Worm (Caenorhabditis elegans) whole organism, L4 larva: ENCODE results near the gene Y82E9BL.12.

Experiments used
- D1046.2 ChIP-seq: fragments of 200-800 bp; sonication (Bioruptor generic); IDR thresholded peaks from 2 replicates; pipeline ENCODE4 v1.3.6; 2022; ENCODE audit warnings: missing genetic modification characterization, missing compliant biosample characterization
- F10B5.3 ChIP-seq: sonication (generic microtip); optimal IDR thresholded peaks from 2 replicates; lab custom pipeline; 2016; ENCODE audit warnings: mild to moderate bottlenecking, missing genetic modification characterization, missing compliant biosample characterization
- F44E2.7 ChIP-seq: fragments of 200-800 bp; sonication (Bioruptor generic); IDR thresholded peaks from 2 replicates; pipeline ENCODE4 v2.1.2; 2022; ENCODE audit warnings: missing genetic modification characterization, missing compliant biosample characterization
- Y75B8A.6 ChIP-seq: fragments of 200-800 bp; sonication (Bioruptor generic); IDR thresholded peaks from 2 replicates; pipeline ENCODE4 v1.3.6; 2022; ENCODE audit warnings: missing genetic modification reagents, missing genetic modification characterization, missing compliant biosample characterization
- ZK546.5 ChIP-seq, 2 experiments: sonication (generic microtip); optimal IDR thresholded peaks; 2 replicates each; lab custom pipeline; 2017; ENCODE audit warnings: missing biosample characterization in 2 of 2, missing genetic modification characterization in 2 of 2
- aha-1 ChIP-seq: fragments of 150-350 bp; peaks from one replicate; lab custom pipeline; 2014; ENCODE audit warnings: missing biosample characterization, missing genetic modification characterization
- ceh-28 ChIP-seq: fragments of 150-350 bp; optimal IDR thresholded peaks from 2 replicates; lab custom pipeline; 2014; ENCODE audit warnings: missing biosample characterization, missing genetic modification reagents, missing genetic modification characterization
- ceh-32 ChIP-seq: sonication (generic microtip); optimal IDR thresholded peaks from 2 replicates; lab custom pipeline; 2016; ENCODE audit warnings: mild to moderate bottlenecking, missing genetic modification characterization, missing compliant biosample characterization; ENCODE audit not compliant: poor library complexity
- ces-1 ChIP-seq: fragments of 150-350 bp; sonication (generic microtip); optimal IDR thresholded peaks from 4 replicates; lab custom pipeline; 2014; ENCODE audit warnings: missing biosample characterization, missing genetic modification reagents, missing genetic modification characterization
- daf-16 ChIP-seq, 3 experiments: sonication (generic microtip); optimal IDR thresholded peaks; 2 replicates each; lab custom pipeline; 2016 to 2017; ENCODE audit warnings: missing genetic modification characterization in 3 of 3, missing genetic modification reagents in 3 of 3, mild to moderate bottlenecking in 2 of 3, missing compliant biosample characterization in 2 of 3, missing biosample characterization in 1 of 3, moderate library complexity in 1 of 3
- dmd-6 ChIP-seq: fragments of 200-800 bp; sonication (Bioruptor generic); IDR thresholded peaks from 2 replicates; pipeline ENCODE4 v1.3.6; 2022; ENCODE audit warnings: missing genetic modification reagents, missing genetic modification characterization, missing compliant biosample characterization
- dve-1 ChIP-seq: sonication (generic microtip); optimal IDR thresholded peaks from 2 replicates; lab custom pipeline; 2017; ENCODE audit warnings: antibody characterized with exemption, mild to moderate bottlenecking, missing genetic modification characterization, missing compliant biosample characterization; ENCODE audit not compliant: insufficient read depth
- hlh-11 ChIP-seq: fragments of 200-800 bp; sonication (Bioruptor generic); optimal IDR thresholded peaks from 2 replicates; lab custom pipeline; 2018; ENCODE audit warnings: mild to moderate bottlenecking, missing genetic modification characterization, missing compliant biosample characterization
- jun-1 ChIP-seq: fragments of 150-350 bp; optimal IDR thresholded peaks from 2 replicates; lab custom pipeline; 2014; ENCODE audit warnings: missing biosample characterization, missing genetic modification reagents, missing genetic modification characterization
- lin-1 ChIP-seq: fragments of 200-800 bp; sonication (Bioruptor generic); IDR thresholded peaks from 2 replicates; pipeline ENCODE4 v1.3.6; 2022; ENCODE audit warnings: missing genetic modification reagents, missing genetic modification characterization, missing compliant biosample characterization
- lin-29 ChIP-seq: fragments of 200-800 bp; sonication (Bioruptor generic); IDR thresholded peaks from 2 replicates; pipeline ENCODE4 v1.3.6; 2022; ENCODE audit warnings: missing genetic modification reagents, missing genetic modification characterization, missing compliant biosample characterization
- lsy-2 ChIP-seq, 2 experiments: fragments of 150-350 bp in 1 of 2; sonication (generic microtip) in 1 of 2; optimal IDR thresholded peaks; 2 replicates each; lab custom pipeline; 2014 to 2017; ENCODE audit warnings: missing biosample characterization in 2 of 2, missing genetic modification characterization in 2 of 2
- madf-5 ChIP-seq, 2 experiments: fragments of 200-800 bp; sonication (Bioruptor generic); IDR thresholded peaks; 2 replicates each; pipeline ENCODE4 v1.3.6; 2022; ENCODE audit warnings: missing compliant biosample characterization in 2 of 2, missing genetic modification characterization in 2 of 2
- madf-9 ChIP-seq: fragments of 200-800 bp; sonication (Bioruptor generic); conservative IDR thresholded peaks from 2 replicates; pipeline ENCODE4 v1.3.6; 2022; ENCODE audit warnings: missing genetic modification reagents, missing genetic modification characterization, missing compliant biosample characterization
- mdl-1 ChIP-seq, 2 experiments: fragments of 150-350 bp in 1 of 2; sonication (generic microtip) in 1 of 2; optimal IDR thresholded peaks; 2 replicates each; lab custom pipeline; 2014 to 2017; ENCODE audit warnings: missing biosample characterization in 2 of 2, missing genetic modification characterization in 2 of 2
- mes-2 ChIP-seq: sonication (generic microtip); optimal IDR thresholded peaks from 2 replicates; lab custom pipeline; 2016; ENCODE audit warnings: missing genotype, mild to moderate bottlenecking, missing genetic modification characterization, missing compliant biosample characterization; ENCODE audit not compliant: poor library complexity, severe bottlenecking
- mxl-3 ChIP-seq: fragments of 200-800 bp; sonication (Bioruptor generic); optimal IDR thresholded peaks from 2 replicates; lab custom pipeline; 2018; ENCODE audit warnings: mild to moderate bottlenecking, missing genetic modification characterization, missing compliant biosample characterization
- nhr-10 ChIP-seq: fragments of 150-350 bp; optimal IDR thresholded peaks from 2 replicates; lab custom pipeline; 2014; ENCODE audit warnings: missing biosample characterization, missing genetic modification characterization
- nhr-102 ChIP-seq: sonication (generic microtip); optimal IDR thresholded peaks from 2 replicates; lab custom pipeline; 2016; ENCODE audit warnings: mild to moderate bottlenecking, missing genetic modification characterization, moderate library complexity, missing compliant biosample characterization
- nhr-11 ChIP-seq: fragments of 150-350 bp; optimal IDR thresholded peaks from 2 replicates; lab custom pipeline; 2014; ENCODE audit warnings: missing biosample characterization, missing genetic modification characterization
- nhr-237 ChIP-seq: sonication (generic microtip); optimal IDR thresholded peaks from 2 replicates; lab custom pipeline; 2017; ENCODE audit warnings: missing biosample characterization, missing genetic modification characterization
- nhr-28 ChIP-seq: fragments of 150-350 bp; optimal IDR thresholded peaks from 2 replicates; lab custom pipeline; 2014; ENCODE audit warnings: missing biosample characterization, missing genetic modification characterization
- nhr-41 ChIP-seq: fragments of 200-800 bp; sonication (Bioruptor generic); IDR thresholded peaks from 2 replicates; pipeline ENCODE4 v1.3.6; 2022; ENCODE audit warnings: missing genetic modification reagents, missing genetic modification characterization, missing compliant biosample characterization
- nhr-6 ChIP-seq: fragments of 150-350 bp; optimal IDR thresholded peaks from 2 replicates; lab custom pipeline; 2014; ENCODE audit warnings: missing biosample characterization, missing genetic modification characterization
- nhr-77 ChIP-seq: fragments of 150-350 bp; optimal IDR thresholded peaks from 2 replicates; lab custom pipeline; 2014; ENCODE audit warnings: missing biosample characterization, missing genetic modification characterization
- pha-4 ChIP-seq, 2 experiments: fragments of 150-350 bp in 1 of 2; fragments of 200-800 bp in 1 of 2; sonication (Bioruptor generic) in 1 of 2; IDR thresholded peaks in 1 of 2; optimal IDR thresholded peaks in 1 of 2; 2 replicates each; pipeline versions ENCODE4 v1.3.6 to Lab custom; 2014 to 2022; ENCODE audit warnings: missing genetic modification characterization in 2 of 2, missing genetic modification reagents in 2 of 2, missing biosample characterization in 1 of 2, missing compliant biosample characterization in 1 of 2
- php-3 ChIP-seq: fragments of 200-800 bp; sonication (Bioruptor generic); IDR thresholded peaks from 2 replicates; pipeline ENCODE4 v1.3.6; 2022; ENCODE audit warnings: missing genetic modification reagents, missing genetic modification characterization, missing compliant biosample characterization
- pqm-1 ChIP-seq: sonication (generic microtip); optimal IDR thresholded peaks from 2 replicates; lab custom pipeline; 2017; ENCODE audit warnings: missing biosample characterization, missing genetic modification characterization
- sdz-12 ChIP-seq: fragments of 200-800 bp; sonication (Bioruptor generic); optimal IDR thresholded peaks from 2 replicates; lab custom pipeline; 2018; ENCODE audit warnings: mild to moderate bottlenecking, missing genetic modification characterization, missing compliant biosample characterization
- snpc-4 ChIP-seq: fragments of 150-350 bp; optimal IDR thresholded peaks from 2 replicates; lab custom pipeline; 2014; ENCODE audit warnings: missing biosample characterization, missing genetic modification characterization
- spr-1 ChIP-seq: sonication (generic microtip); optimal IDR thresholded peaks from 2 replicates; lab custom pipeline; 2016; ENCODE audit warnings: mild to moderate bottlenecking, missing genetic modification characterization, missing compliant biosample characterization
- tag-97 ChIP-seq: fragments of 200-800 bp; sonication (Bioruptor generic); IDR thresholded peaks from 2 replicates; pipeline ENCODE4 v1.3.6; 2022; ENCODE audit warnings: missing genetic modification characterization, missing compliant biosample characterization
- tra-1 ChIP-seq: fragments of 200-800 bp; sonication (Bioruptor generic); IDR thresholded peaks from 2 replicates; pipeline ENCODE4 v1.3.6; 2022; ENCODE audit warnings: missing genetic modification reagents, missing genetic modification characterization, missing compliant biosample characterization
- unc-62 ChIP-seq, 3 experiments: fragments of 150-350 bp in 1 of 3; sonication (generic microtip); optimal IDR thresholded peaks in 2 of 3; peaks in 1 of 3; 1 replicate in 1 of 3; 2 replicates in 2 of 3; lab custom pipeline; 2014 to 2017; ENCODE audit warnings: missing biosample characterization in 3 of 3, missing genetic modification characterization in 3 of 3, missing genetic modification reagents in 3 of 3, missing genotype in 1 of 3

Y82E9BL.12 gene

ce11 chrIII:1323555-1323954, 14.6 kb downstream of the Y82E9BL.12 start:
- TF ChIP-seq lsy-2 (tag; optimal IDR thresholded peaks at IDR 0.05; lab: Kevin White, UChicago) (peak in 1 of 2 experiments; percentile 36), hlh-11 (peak; percentile 40), Y75B8A.6 (GFP tag; lab: Robert Waterston, UW) (no peak), ces-1 (GFP tag; lab: Kevin White, UChicago) (no peak), nhr-6 (tag; lab: Kevin White, UChicago) (peak; percentile 84), ceh-28 (tag; lab: Kevin White, UChicago) (no peak), nhr-41 (GFP tag; lab: Robert Waterston, UW) (peak; percentile 41; the same call in 1 of the 2 replicates), pha-4 (GFP tag; IDR thresholded peaks at IDR 0.05; lab: Robert Waterston, UW) (no peak), pha-4 (tag; optimal IDR thresholded peaks at IDR 0.05; lab: Kevin White, UChicago) (no peak), spr-1 (tag; lab: Kevin White, UChicago) (no peak), daf-16 (GFP tag; optimal IDR thresholded peaks at IDR 0.05; lab: Kevin White, UChicago) (no peak), daf-16 (tag; optimal IDR thresholded peaks at IDR 0.05; lab: Kevin White, UChicago) (peak; percentile 56), mxl-3 (GFP tag; lab: Kevin White, UChicago) (no peak), nhr-77 (tag; lab: Kevin White, UChicago) (peak; percentile 63), tag-97 (GFP tag; lab: Robert Waterston, UW) (no peak), nhr-28 (tag; lab: Kevin White, UChicago) (peak; percentile 89), sdz-12 (GFP tag; lab: Kevin White, UChicago) (no peak), dve-1 (tag; lab: Kevin White, UChicago) (peak; percentile 19), D1046.2 (GFP tag; lab: Robert Waterston, UW) (no peak), F10B5.3 (tag; lab: Kevin White, UChicago) (no peak), nhr-237 (tag; lab: Kevin White, UChicago) (no peak), madf-9 (GFP tag; lab: Robert Waterston, UW) (no peak), dmd-6 (peak; percentile 83), nhr-102 (tag; lab: Kevin White, UChicago) (no peak), ZK546.5 (tag; optimal IDR thresholded peaks at IDR 0.05; lab: Kevin White, UChicago) (no peak), lin-1 (GFP tag; lab: Robert Waterston, UW) (no peak), madf-5 (GFP tag; IDR thresholded peaks at IDR 0.05; lab: Robert Waterston, UW) (no peak), pqm-1 (tag; lab: Kevin White, UChicago) (peak; percentile 96), mdl-1 (tag; optimal IDR thresholded peaks at IDR 0.05; lab: Kevin White, UChicago) (peak in 1 of 2 experiments; percentile 22), snpc-4 (tag; lab: Kevin White, UChicago) (no peak)
- TF ChIP-seq, all 104 proteins: peak for 11

- TF ChIP-seq mes-2 (tag; lab: Kevin White, UChicago) (no peak), F44E2.7 (GFP tag; lab: Robert Waterston, UW) (no peak), pha-4 (GFP tag; IDR thresholded peaks at IDR 0.05; lab: Robert Waterston, UW) (no peak), pha-4 (tag; optimal IDR thresholded peaks at IDR 0.05; lab: Kevin White, UChicago) (no peak)
These were observed 15.5 kb downstream of the Y82E9BL.12 start, which contains the start of gene fbxa-14 for ce11 chrIII:1324513-1324912. TSS of gene fbxa-14 (minus strand) at chrIII:1324613.

DNA sequence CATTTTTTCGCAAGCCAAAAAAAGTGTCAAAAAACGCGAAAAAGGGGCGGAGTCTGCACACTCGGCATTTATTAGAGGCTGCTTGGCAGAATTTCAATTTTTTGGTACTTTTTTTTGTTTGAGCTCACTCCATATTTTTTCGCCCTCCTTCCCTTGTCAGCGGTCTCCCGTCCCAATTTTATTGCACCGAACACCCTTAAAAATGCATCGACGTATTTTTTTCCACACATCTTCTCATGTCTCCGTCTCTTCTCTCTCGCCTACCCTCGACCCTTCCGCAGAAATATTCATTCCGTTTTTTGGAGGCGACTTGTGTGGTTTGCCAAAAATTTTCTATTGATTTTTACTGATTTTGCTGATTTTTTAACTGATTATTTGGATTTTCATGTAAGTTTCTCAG, 17.5 kb downstream of the Y82E9BL.12 start, which contains the start of gene Y82E9BL.18:
TSS of gene Y82E9BL.18 (plus strand) at position 301 of the 400 bp plus-strand sequence.
- TF ChIP-seq tra-1 (GFP tag; lab: Robert Waterston, UW) = no peak
- no peak for TF ChIP-seq nhr-10 (tag; lab: Kevin White, UChicago)
- TF ChIP-seq aha-1 (tag; lab: Kevin White, UChicago) = peak; percentile 23
- no peak for TF ChIP-seq mes-2 (tag; lab: Kevin White, UChicago)
- TF ChIP-seq mdl-1 (tag; optimal IDR thresholded peaks at IDR 0.05; lab: Kevin White, UChicago) = no peak

DNA sequence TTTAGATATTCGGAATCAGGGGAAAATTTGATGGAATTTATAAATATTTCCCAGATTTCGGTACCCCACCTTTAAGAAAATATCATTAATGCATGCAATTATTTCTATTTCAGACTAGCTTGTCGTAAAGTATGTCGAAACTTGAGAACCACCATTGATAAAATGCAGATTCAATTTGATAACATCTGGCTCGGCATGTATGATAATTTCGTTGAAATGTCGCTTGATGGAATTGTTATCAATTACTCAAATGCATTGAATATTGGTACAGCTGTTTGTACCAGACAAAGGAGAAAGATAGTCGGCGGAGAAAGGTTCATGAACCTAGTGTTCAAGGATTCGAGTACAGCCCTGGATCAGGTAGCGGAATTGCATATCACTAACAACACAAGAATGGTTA, 22.9 kb downstream of the Y82E9BL.12 start, which contains the start of gene Y82E9BL.19:
TSS of gene Y82E9BL.19 (plus strand) at position 123 of the 400 bp plus-strand sequence.
- no peak for TF ChIP-seq php-3 (GFP tag; lab: Robert Waterston, UW)
- TF ChIP-seq nhr-41 (GFP tag; lab: Robert Waterston, UW) = no peak
- no peak for TF ChIP-seq snpc-4 (tag; lab: Kevin White, UChicago)
- no peak for TF ChIP-seq nhr-11 (tag; lab: Kevin White, UChicago)
- TF ChIP-seq hlh-11 = peak; percentile 60
- TF ChIP-seq daf-16 (GFP tag; optimal IDR thresholded peaks at IDR 0.05; lab: Kevin White, UChicago) = no peak
- peak; percentile 12 for TF ChIP-seq daf-16 (tag; optimal IDR thresholded peaks at IDR 0.05; lab: Kevin White, UChicago)
- peak; percentile 27 for TF ChIP-seq aha-1 (tag; lab: Kevin White, UChicago)
- no peak for TF ChIP-seq lin-29 (GFP tag; lab: Robert Waterston, UW)
- TF ChIP-seq jun-1 (tag; lab: Kevin White, UChicago) = no peak
- no peak for TF ChIP-seq ceh-32
- no peak for TF ChIP-seq spr-1 (tag; lab: Kevin White, UChicago)
- no peak for TF ChIP-seq nhr-28 (tag; lab: Kevin White, UChicago)
- TF ChIP-seq dmd-6 = peak; percentile 51
- peak; percentile 13 for TF ChIP-seq pqm-1 (tag; lab: Kevin White, UChicago)
- peak in 1 of 2 experiments; percentile 34 for TF ChIP-seq unc-62 (GFP tag; optimal IDR thresholded peaks at IDR 0.05 in 1 of 2; lab: Kevin White, UChicago)
- TF ChIP-seq unc-62 (tag; optimal IDR thresholded peaks at IDR 0.05; lab: Kevin White, UChicago) = no peak
